2 fruit fly cellular contexts compared by ENCODE assay signal in the genomic region with DNA sequence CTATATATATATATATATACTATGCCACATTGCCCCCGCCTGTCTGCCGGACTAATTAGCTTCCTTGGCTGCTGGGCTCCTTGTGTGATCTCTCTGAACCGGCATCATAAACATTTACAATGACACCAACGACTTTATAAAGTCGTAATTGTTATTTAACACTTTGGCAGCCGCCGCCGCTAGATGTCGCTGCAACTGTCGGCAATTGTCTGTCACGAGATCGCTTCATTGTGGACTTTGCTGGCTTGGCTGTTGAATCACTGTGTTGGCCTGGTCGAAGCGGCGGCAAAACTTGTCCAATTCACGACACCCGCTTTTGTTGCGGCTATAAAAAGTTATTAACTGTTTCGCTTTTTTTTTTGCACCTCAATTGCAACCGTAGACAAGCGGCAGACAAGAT.
TF ChIP-seq lines count a peak whose summit lies in the region.

No protein-coding gene starts in this region.

- peak; percentile 80 to 82 for TF ChIP-seq CTCF in S2 (optimal IDR thresholded peaks at IDR 0.05; lab: Kevin White, UChicago)
- peak; percentile 81 for TF ChIP-seq CTCF in whole organism, embryonic (GFP tag; optimal IDR thresholded peaks at IDR 0.05; lab: Kevin White, UChicago)

TF ChIP-seq in whole organism, embryonic, 481 proteins besides CTCF, POLR2A, EP300 and RAD21:
- TF ChIP-seq E2f2 (GFP tag; IDR thresholded peaks at IDR 0.05; lab: Robert Waterston, UW) (no peak), prd (optimal IDR thresholded peaks at IDR 0.05; lab: Kevin White, UChicago) (no peak), prd (GFP tag; IDR thresholded peaks at IDR 0.05; lab: Robert Waterston, UW) (0 out of 3 replicates have a peak, but pooled peaks have one; percentile 5)
